Worm (Caenorhabditis elegans): ENCODE results near the gene glb-19.

DNA sequence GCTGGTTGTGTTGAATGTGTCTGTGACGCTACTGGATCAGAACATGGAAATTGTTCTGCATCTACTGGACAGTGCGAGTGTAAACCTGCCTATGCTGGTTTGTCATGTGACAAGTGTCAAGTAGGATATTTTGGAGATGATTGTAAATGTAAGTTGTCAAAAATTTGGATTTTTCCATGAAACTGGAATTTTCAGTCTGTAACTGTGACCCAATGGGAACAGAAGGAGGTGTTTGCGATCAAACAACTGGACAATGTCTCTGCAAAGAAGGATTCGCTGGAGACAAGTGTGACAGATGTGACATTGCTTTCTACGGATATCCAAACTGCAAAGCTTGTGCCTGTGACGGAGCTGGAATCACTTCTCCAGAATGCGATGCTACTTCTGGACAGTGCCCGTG, 14.6 kb upstream of the glb-19 start:
- TF ChIP-seq ama-1 (optimal IDR thresholded peaks at IDR 0.05) (no peak), jun-1 (tag; optimal IDR thresholded peaks at IDR 0.05) (no peak), nhr-11 (tag; optimal IDR thresholded peaks at IDR 0.05) (no peak), elt-1 (tag; optimal IDR thresholded peaks at IDR 0.05) (no peak), nhr-237 (tag; optimal IDR thresholded peaks at IDR 0.05) (no peak), nhr-76 (tag; optimal IDR thresholded peaks at IDR 0.05) (no peak), ceh-82 (tag; optimal IDR thresholded peaks at IDR 0.05) (no peak), ztf-4 (tag; optimal IDR thresholded peaks at IDR 0.05) (no peak), pqm-1 (tag; optimal IDR thresholded peaks at IDR 0.05) (no peak), aly-2 (tag; optimal IDR thresholded peaks at IDR 0.05) (no peak)

Data from whole organism, L3 larva.